Worm (Caenorhabditis elegans): ENCODE data around the gene C06B3.7.

ce11 chrV:13899213-13899612 is 10.3 kb upstream of the C06B3.7 start, which contains the start of gene oac-3:
- TF ChIP-seq pes-1 (GFP tag; IDR thresholded peaks at IDR 0.05), result no peak
- no peak for TF ChIP-seq ama-1 (optimal IDR thresholded peaks at IDR 0.05)
- no peak for TF ChIP-seq hnd-1 (tag; optimal IDR thresholded peaks at IDR 0.05)
- TF ChIP-seq tbx-37 (GFP tag; conservative IDR thresholded peaks at IDR 0.05), result no peak
- no peak for TF ChIP-seq flt-1 (GFP tag; IDR thresholded peaks at IDR 0.05)
- TF ChIP-seq sea-1 (GFP tag; conservative IDR thresholded peaks at IDR 0.05), result no peak
- no peak for TF ChIP-seq F13C5.2 (tag; optimal IDR thresholded peaks at IDR 0.05)
- no peak for TF ChIP-seq hmbx-1 (tag; optimal IDR thresholded peaks at IDR 0.05)
- TF ChIP-seq tbx-11 (GFP tag; IDR thresholded peaks at IDR 0.05), result no peak
- no peak for TF ChIP-seq ceh-36 (tag; optimal IDR thresholded peaks at IDR 0.05)
- no peak for TF ChIP-seq tra-4 (tag; optimal IDR thresholded peaks at IDR 0.05)
- TF ChIP-seq ets-7 (tag; optimal IDR thresholded peaks at IDR 0.05), result no peak
- TF ChIP-seq B0310.2 (tag; optimal IDR thresholded peaks at IDR 0.05), result no peak

Measured in whole organism, early embryonic.